Fruit fly (Drosophila melanogaster): ENCODE results near the gene Alg11.

Gene Alg11

dm6 chr3L:21604265-21604664, 21.3 kb upstream of the Alg11 start:
- TF ChIP-seq Met (GFP tag; optimal IDR thresholded peaks at IDR 0.05), result peak; percentile 23
- TF ChIP-seq Ets21C (GFP tag; optimal IDR thresholded peaks at IDR 0.05), result peak; percentile 37
- TF ChIP-seq pdm3 (GFP tag; optimal IDR thresholded peaks at IDR 0.05), result peak; percentile 9
- peak; percentile 43 for TF ChIP-seq esn (GFP tag; optimal IDR thresholded peaks at IDR 0.05)
- TF ChIP-seq CG11762 (GFP tag; optimal IDR thresholded peaks at IDR 0.05; ENCODE audit: insufficient read depth), result no peak
- peak; percentile 69 for TF ChIP-seq Hr39 (GFP tag; optimal IDR thresholded peaks at IDR 0.05)
- no peak for TF ChIP-seq achi (GFP tag; optimal IDR thresholded peaks at IDR 0.05)
- TF ChIP-seq Ets96B (tag; optimal IDR thresholded peaks at IDR 0.05), result no peak
- peak; percentile 6 for TF ChIP-seq Smox (GFP tag; optimal IDR thresholded peaks at IDR 0.05)
- TF ChIP-seq lz (GFP tag; optimal IDR thresholded peaks at IDR 0.05), result peak; percentile 36
- no peak for TF ChIP-seq topi (GFP tag; optimal IDR thresholded peaks at IDR 0.05)
- TF ChIP-seq CG31627 (GFP tag; optimal IDR thresholded peaks at IDR 0.05), result peak; percentile 63
- TF ChIP-seq svp (GFP tag), result peak; percentile 77
- peak; percentile 61 for TF ChIP-seq cyc (GFP tag; optimal IDR thresholded peaks at IDR 0.05)
- TF ChIP-seq CG6854 (GFP tag; optimal IDR thresholded peaks at IDR 0.05), result no peak

dm6 chr3L:21610535-21610934, 15.1 kb upstream of the Alg11 start:
- TF ChIP-seq CG31627 (GFP tag; optimal IDR thresholded peaks at IDR 0.05) (no peak), CG7368 (GFP tag; optimal IDR thresholded peaks at IDR 0.05) (no peak)

- TF ChIP-seq fkh (GFP tag; optimal IDR thresholded peaks at IDR 0.05), result peak; percentile 91
- TF ChIP-seq Ets21C (GFP tag; optimal IDR thresholded peaks at IDR 0.05), result no peak
These were observed 8.3 kb upstream of the Alg11 start, which contains the start of the genes S1P and CG11307 for dm6 chr3L:21617354-21617753. Gene S1P (minus strand): TSS chr3L:21617376. Gene CG11307 (plus strand): TSS chr3L:21617623.

dm6 chr3L:21626036-21626614, 519 bp downstream of the Alg11 start:
- TF ChIP-seq salr (GFP tag; optimal IDR thresholded peaks at IDR 0.05) (no peak), CG32006 (GFP tag; optimal IDR thresholded peaks at IDR 0.05) (no peak), esn (GFP tag; optimal IDR thresholded peaks at IDR 0.05) (peak; percentile 38), Eip78C (GFP tag) (peak; percentile 55)

DNA sequence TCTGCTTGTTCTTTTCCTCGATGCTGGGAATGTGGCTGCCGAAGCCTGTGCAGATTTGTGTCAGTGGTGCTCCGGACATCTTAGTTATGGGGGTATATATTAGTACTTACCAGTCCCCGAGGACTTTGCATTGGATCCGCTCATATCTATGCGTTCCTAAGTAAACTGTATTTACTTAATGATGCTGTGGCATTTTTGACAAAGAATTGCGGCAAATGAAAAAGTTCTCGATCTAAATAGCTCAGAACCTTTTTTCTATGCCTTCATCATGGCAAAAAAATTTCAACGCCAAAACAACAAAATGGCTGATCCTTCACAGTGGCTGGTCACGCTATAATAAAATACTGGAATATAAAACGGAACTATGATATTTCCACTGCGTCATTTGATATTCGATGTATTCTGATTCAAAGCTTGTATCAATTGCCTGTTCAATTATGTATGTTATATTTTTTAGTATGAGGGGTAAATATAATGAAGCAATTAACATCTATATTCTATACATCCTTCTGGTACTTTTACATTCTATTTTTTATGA, 8.6 kb downstream of the Alg11 start, which contains the start of gene MED1:
MED1 (minus strand) TSS at position 295 of the 538 bp plus-strand sequence.
- TF ChIP-seq Met (GFP tag; optimal IDR thresholded peaks at IDR 0.05) (no peak), Sox102F (GFP tag; optimal IDR thresholded peaks at IDR 0.05) (no peak), Ets21C (GFP tag; optimal IDR thresholded peaks at IDR 0.05) (peak; percentile 5), CG11902 (GFP tag; optimal IDR thresholded peaks at IDR 0.05) (no peak), CG34406 (GFP tag; optimal IDR thresholded peaks at IDR 0.05) (no peak), CG15336 (GFP tag; IDR thresholded peaks at IDR 0.05) (no peak), Eip93F (GFP tag; optimal IDR thresholded peaks at IDR 0.05) (no peak), CG31627 (GFP tag; optimal IDR thresholded peaks at IDR 0.05) (peak; percentile 43), fd59A (GFP tag; optimal IDR thresholded peaks at IDR 0.05) (no peak), CG9139 (GFP tag; optimal IDR thresholded peaks at IDR 0.05) (no peak), CG6854 (GFP tag; optimal IDR thresholded peaks at IDR 0.05) (no peak), eg (GFP tag; IDR thresholded peaks at IDR 0.05) (peak; percentile 15; the same call in 1 of the 3 replicates), ss (GFP tag; optimal IDR thresholded peaks at IDR 0.05) (no peak), Hr38 (GFP tag; optimal IDR thresholded peaks at IDR 0.05) (no peak), dac (GFP tag; optimal IDR thresholded peaks at IDR 0.05) (no peak), Eip75B (GFP tag; optimal IDR thresholded peaks at IDR 0.05) (no peak)
